Worm (Caenorhabditis elegans): ENCODE data around the gene nbet-1.
"Not testable (repeated sequence)": the region's sequence is repeated elsewhere in the genome, so short reads cannot be mapped to it uniquely, and the experiment has no call there.

- TF ChIP-seq nhr-12 (tag; optimal IDR thresholded peaks at IDR 0.05); tbx-8 (GFP tag; optimal IDR thresholded peaks at IDR 0.05); bed-3 (GFP tag; optimal IDR thresholded peaks at IDR 0.05); elt-3 (tag; optimal IDR thresholded peaks at IDR 0.05); ceh-39 (tag; optimal IDR thresholded peaks at IDR 0.05); nhr-28 (tag; optimal IDR thresholded peaks at IDR 0.05); nhr-237 (tag; optimal IDR thresholded peaks at IDR 0.05); snpc-4 (tag; optimal IDR thresholded peaks at IDR 0.05); ceh-83 (GFP tag; optimal IDR thresholded peaks at IDR 0.05); hlh-1 (tag; optimal IDR thresholded peaks at IDR 0.05); mab-5 (tag; optimal IDR thresholded peaks at IDR 0.05); unc-62 (GFP tag; optimal IDR thresholded peaks at IDR 0.05): not testable (repeated sequence)
Measured at ce11 chrIV:5260289-5260688, 51.0 kb downstream of the nbet-1 start, which contains the start of gene msp-19.
